Worm (Caenorhabditis elegans): ENCODE measurements around the gene F41F3.1.
A peak's percentile ranks its signal among the peaks of the same experiment; 100 is the strongest.

ce11 chrV:4615802-4616201 is 38.6 kb upstream of the F41F3.1 start, which contains the start of the genes Y61A9LA.10 and F54D11.4:
- TF ChIP-seq nhr-77 (tag; optimal IDR thresholded peaks at IDR 0.05) (no peak), unc-130 (tag; optimal IDR thresholded peaks at IDR 0.05) (no peak), ztf-11 (tag; optimal IDR thresholded peaks at IDR 0.05) (no peak), skn-1 (tag; optimal IDR thresholded peaks at IDR 0.05) (peak; percentile 54), elt-2 (tag; optimal IDR thresholded peaks at IDR 0.05) (peak; percentile 28), xbp-1 (tag; optimal IDR thresholded peaks at IDR 0.05) (peak; percentile 74), zag-1 (tag; optimal IDR thresholded peaks at IDR 0.05) (no peak), fkh-10 (GFP tag; optimal IDR thresholded peaks at IDR 0.05) (no peak), snpc-4 (tag; optimal IDR thresholded peaks at IDR 0.05) (peak; percentile 13), nhr-76 (tag; optimal IDR thresholded peaks at IDR 0.05) (no peak), ama-1 (optimal IDR thresholded peaks at IDR 0.05) (no peak), unc-62 (GFP tag; optimal IDR thresholded peaks at IDR 0.05) (no peak)

Data from whole organism, L1 larva.